Worm (Caenorhabditis elegans): ENCODE results near the gene F59A6.4.

DNA sequence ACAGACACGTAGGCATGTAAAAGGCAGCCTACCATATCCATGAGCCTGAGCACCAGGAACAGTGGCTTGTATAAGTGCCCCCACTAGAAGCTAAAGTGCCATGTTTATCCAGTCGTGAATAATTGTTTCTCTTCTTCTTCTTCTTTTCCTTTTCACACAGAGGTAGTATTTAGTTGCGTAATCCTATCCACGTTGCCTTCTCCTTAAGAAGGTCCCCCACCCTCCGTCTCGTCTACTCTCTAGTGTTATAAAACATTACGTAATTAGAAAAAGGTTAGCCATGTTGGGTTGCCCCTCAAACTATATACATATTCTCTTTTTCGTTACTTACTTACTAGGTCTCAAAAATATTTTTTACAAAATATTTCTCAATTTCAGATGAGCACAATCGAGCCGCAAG is 18.2 kb upstream of the F59A6.4 start:
- TF ChIP-seq him-1 (tag; optimal IDR thresholded peaks at IDR 0.05) = no peak
- TF ChIP-seq dao-5 (tag; optimal IDR thresholded peaks at IDR 0.05) = no peak
